Worm (Caenorhabditis elegans) whole organism, young adult: ENCODE measurements around the gene mdt-27.

Experiments used
- F52B5.7 ChIP-seq: sonication (generic microtip); optimal IDR thresholded peaks from 2 replicates; lab custom pipeline; 2016; ENCODE audit warnings: mild to moderate bottlenecking, missing genetic modification characterization, missing compliant biosample characterization
- Y53F4B.3 ChIP-seq: fragments of 200-800 bp; sonication (Bioruptor generic); IDR thresholded peaks from 2 replicates; pipeline ENCODE4 v1.3.6; 2022; ENCODE audit warnings: missing genetic modification reagents, missing genetic modification characterization, missing compliant biosample characterization
- akir-1 ChIP-seq: fragments of 200-800 bp; sonication (Bioruptor generic); optimal IDR thresholded peaks from 2 replicates; lab custom pipeline; 2018; ENCODE audit warnings: mild to moderate bottlenecking, missing genetic modification characterization, moderate library complexity, missing compliant biosample characterization
- ceh-40 ChIP-seq: fragments of 200-800 bp; sonication (Bioruptor generic); IDR thresholded peaks from 2 replicates; pipeline ENCODE4 v1.3.6; 2022; ENCODE audit warnings: missing genetic modification characterization, missing compliant biosample characterization
- madf-8 ChIP-seq: fragments of 200-800 bp; sonication (Bioruptor generic); conservative IDR thresholded peaks from 2 replicates; pipeline ENCODE4 v1.3.6; 2022; ENCODE audit warnings: missing genetic modification reagents, missing genetic modification characterization, missing compliant biosample characterization
- rpc-1 ChIP-seq, 2 experiments: fragments of 150-350 bp in 1 of 2; sonication (generic microtip) in 1 of 2; optimal IDR thresholded peaks; 2 replicates each; lab custom pipeline; 2014 to 2018; ENCODE audit warnings: missing biosample characterization in 1 of 2, missing genetic modification characterization in 1 of 2, missing genetic modification reagents in 1 of 2, missing genotype in 1 of 2
- ztf-26 ChIP-seq: sonication (generic microtip); optimal IDR thresholded peaks from 2 replicates; lab custom pipeline; 2017; ENCODE audit warnings: missing genetic modification characterization, missing compliant biosample characterization

ce11 chrV:9224981-9225380 lies 11.5 kb upstream of the mdt-27 start:
- TF ChIP-seq rpc-1 (optimal IDR thresholded peaks at IDR 0.05; lab: Kevin White, UChicago) (no peak), rpc-1 (tag; optimal IDR thresholded peaks at IDR 0.05; lab: Kevin White, UChicago) (no peak), ceh-40 (no peak), akir-1 (GFP tag; lab: Kevin White, UChicago) (no peak), F52B5.7 (no peak), ztf-26 (tag; lab: Kevin White, UChicago) (no peak), Y53F4B.3 (GFP tag; lab: Robert Waterston, UW) (no peak), madf-8 (no peak)
